Worm (Caenorhabditis elegans): ENCODE results near the gene K02B2.6.

DNA sequence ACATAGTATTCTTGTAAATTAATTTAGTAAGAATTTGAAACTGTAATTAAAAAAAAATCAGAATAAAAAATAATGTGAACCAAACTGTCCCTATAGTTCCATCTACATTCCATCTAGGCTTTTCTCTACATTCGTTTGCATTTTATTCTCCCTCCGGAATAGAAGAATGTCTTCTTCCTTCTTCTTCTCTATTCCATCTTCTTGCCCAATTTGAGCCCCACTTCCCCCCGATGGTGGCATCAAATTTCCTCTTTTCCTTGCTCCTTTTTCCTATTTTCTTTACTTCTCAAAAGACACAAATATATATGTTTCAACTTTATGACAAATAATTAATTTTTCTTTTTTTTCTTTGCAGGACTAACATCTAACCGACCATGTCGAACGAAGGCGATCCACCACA is 13.1 kb upstream of the K02B2.6 start, which contains the start of gene unc-44:
- TF ChIP-seq unc-62 (GFP tag; optimal IDR thresholded peaks at IDR 0.05 in 1 of 2) = peak in 1 of 2 experiments; percentile 65
- no peak for TF ChIP-seq unc-62 (tag; optimal IDR thresholded peaks at IDR 0.05)
- TF ChIP-seq snpc-4 (tag; optimal IDR thresholded peaks at IDR 0.05) = no peak
- no peak for TF ChIP-seq ceh-82 (tag; optimal IDR thresholded peaks at IDR 0.05)
